Worm (Caenorhabditis elegans) whole organism, L2 larva: ENCODE results near the gene BE0003N10.1.

Experiments used
- F13H6.1 ChIP-seq: sonication (generic microtip); optimal IDR thresholded peaks from 2 replicates; lab custom pipeline; 2016; ENCODE audit warnings: missing genetic modification characterization, missing compliant biosample characterization
- aly-2 ChIP-seq: fragments of 150-350 bp; optimal IDR thresholded peaks from 2 replicates; lab custom pipeline; 2014; ENCODE audit warnings: missing biosample characterization, missing genetic modification characterization
- egl-27 ChIP-seq: sonication (generic microtip); optimal IDR thresholded peaks from 3 replicates; lab custom pipeline; 2017; ENCODE audit warnings: missing biosample characterization, missing genetic modification reagents, missing genetic modification characterization
- elt-3 ChIP-seq: sonication (generic microtip); optimal IDR thresholded peaks from 2 replicates; lab custom pipeline; 2017; ENCODE audit warnings: missing biosample characterization, missing genetic modification characterization
- lin-13 ChIP-seq: fragments of 150-350 bp; optimal IDR thresholded peaks from 2 replicates; lab custom pipeline; 2014; ENCODE audit warnings: missing biosample characterization, missing genetic modification reagents, missing genetic modification characterization
- nhr-21 ChIP-seq: fragments of 150-350 bp; optimal IDR thresholded peaks from 2 replicates; lab custom pipeline; 2014; ENCODE audit warnings: missing biosample characterization, missing genetic modification characterization
- nhr-6 ChIP-seq: fragments of 150-350 bp; optimal IDR thresholded peaks from 2 replicates; lab custom pipeline; 2014; ENCODE audit warnings: missing biosample characterization, missing genetic modification characterization
- nhr-77 ChIP-seq: fragments of 150-350 bp; optimal IDR thresholded peaks from 2 replicates; lab custom pipeline; 2014; ENCODE audit warnings: missing biosample characterization, missing genetic modification characterization
- unc-62 ChIP-seq: fragments of 150-350 bp; optimal IDR thresholded peaks from 2 replicates; lab custom pipeline; 2014; ENCODE audit warnings: missing biosample characterization, missing genetic modification reagents, missing genetic modification characterization

DNA sequence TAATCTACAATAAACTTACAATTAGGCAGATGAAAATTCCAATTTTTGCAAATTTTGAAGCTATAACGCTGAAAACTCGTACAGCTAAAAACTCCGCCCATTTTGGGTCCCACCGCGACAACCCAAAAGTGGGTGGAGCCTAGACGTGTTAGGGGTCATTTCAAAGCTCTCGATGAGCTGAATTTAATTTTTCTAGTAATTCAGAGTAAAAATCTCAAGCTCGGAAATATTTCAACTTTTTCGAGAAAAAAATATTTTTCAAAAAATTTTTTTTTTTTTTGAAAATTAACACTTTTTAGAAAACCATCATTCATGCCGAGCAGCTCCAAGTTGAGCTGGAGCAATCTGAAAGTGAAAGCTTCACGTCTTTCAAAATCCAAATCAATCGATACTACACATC is 36.0 kb upstream of the BE0003N10.1 start, which contains the start of gene R06B10.7:
- TF ChIP-seq elt-3 (tag; lab: Kevin White, UChicago) = no peak
- TF ChIP-seq unc-62 = no peak
- TF ChIP-seq lin-13 = no peak
- no peak for TF ChIP-seq nhr-6
- TF ChIP-seq F13H6.1 (tag; lab: Kevin White, UChicago) = no peak
- TF ChIP-seq egl-27 (tag; lab: Kevin White, UChicago) = no peak
- TF ChIP-seq nhr-77 (tag; lab: Kevin White, UChicago) = no peak
- no peak for TF ChIP-seq nhr-21 (tag; lab: Kevin White, UChicago)
- TF ChIP-seq aly-2 = no peak
